Worm (Caenorhabditis elegans) whole organism, L4 larva: ENCODE data around the gene Y53C12A.8.

Experiments
- ces-1 ChIP-seq: fragments of 150-350 bp; sonication (generic microtip); optimal IDR thresholded peaks from 4 replicates; lab custom pipeline; 2014; ENCODE audit warnings: missing biosample characterization, missing genetic modification reagents, missing genetic modification characterization
- cey-2 ChIP-seq: sonication (generic microtip); optimal IDR thresholded peaks from 3 replicates; lab custom pipeline; 2017; ENCODE audit warnings: missing genetic modification characterization, mild to moderate bottlenecking, missing compliant biosample characterization, antibody characterized with exemption, borderline replicate concordance; ENCODE audit not compliant: insufficient read depth
- fos-1 ChIP-seq: fragments of 150-350 bp; optimal IDR thresholded peaks from 2 replicates; lab custom pipeline; 2014; ENCODE audit warnings: missing biosample characterization, missing genetic modification characterization
- hlh-30 ChIP-seq: sonication (generic microtip); optimal IDR thresholded peaks from 2 replicates; lab custom pipeline; 2017; ENCODE audit warnings: antibody characterized with exemption, mild to moderate bottlenecking, missing genetic modification characterization, missing compliant biosample characterization; ENCODE audit not compliant: insufficient read depth
- nhr-11 ChIP-seq: fragments of 150-350 bp; optimal IDR thresholded peaks from 2 replicates; lab custom pipeline; 2014; ENCODE audit warnings: missing biosample characterization, missing genetic modification characterization
- nhr-25 ChIP-seq: sonication (generic microtip); optimal IDR thresholded peaks from 2 replicates; lab custom pipeline; 2017; ENCODE audit warnings: missing genetic modification characterization, mild to moderate bottlenecking, missing compliant biosample characterization, antibody characterized with exemption, moderate library complexity, borderline replicate concordance; ENCODE audit not compliant: insufficient read depth
- nhr-28 ChIP-seq: fragments of 150-350 bp; optimal IDR thresholded peaks from 2 replicates; lab custom pipeline; 2014; ENCODE audit warnings: missing biosample characterization, missing genetic modification characterization
- skn-1 ChIP-seq: fragments of 150-350 bp; optimal IDR thresholded peaks from 2 replicates; lab custom pipeline; 2014; ENCODE audit warnings: missing biosample characterization, missing genetic modification characterization
- snpc-4 ChIP-seq: fragments of 150-350 bp; optimal IDR thresholded peaks from 2 replicates; lab custom pipeline; 2014; ENCODE audit warnings: missing biosample characterization, missing genetic modification characterization
- tag-97 ChIP-seq: fragments of 200-800 bp; sonication (Bioruptor generic); IDR thresholded peaks from 2 replicates; pipeline ENCODE4 v1.3.6; 2022; ENCODE audit warnings: missing genetic modification characterization, missing compliant biosample characterization
- unc-130 ChIP-seq: sonication (generic microtip); optimal IDR thresholded peaks from 2 replicates; lab custom pipeline; 2016; ENCODE audit warnings: missing genetic modification reagents, missing genetic modification characterization, missing compliant biosample characterization
- zfp-3 ChIP-seq: fragments of 200-800 bp; sonication (Bioruptor generic); conservative IDR thresholded peaks from 2 replicates; pipeline ENCODE4 v1.3.6; 2022; ENCODE audit warnings: missing genetic modification reagents, missing genetic modification characterization, missing compliant biosample characterization

- no peak for TF ChIP-seq snpc-4 (tag; lab: Kevin White, UChicago)
- no peak for TF ChIP-seq nhr-25
- no peak for TF ChIP-seq cey-2 (tag; lab: Kevin White, UChicago)
- no peak for TF ChIP-seq nhr-11 (tag; lab: Kevin White, UChicago)
- TF ChIP-seq skn-1 (tag; lab: Kevin White, UChicago), result no peak
- TF ChIP-seq zfp-3 (GFP tag; lab: Robert Waterston, UW), result 0 out of 2 replicates have a peak, but pooled peaks have one; percentile 25
- no peak for TF ChIP-seq ces-1 (GFP tag; lab: Kevin White, UChicago)
- peak; percentile 73 for TF ChIP-seq hlh-30 (tag; lab: Kevin White, UChicago)
- TF ChIP-seq fos-1 (tag; lab: Kevin White, UChicago), result no peak
- TF ChIP-seq tag-97 (GFP tag; lab: Robert Waterston, UW), result no peak
- no peak for TF ChIP-seq unc-130 (GFP tag; lab: Kevin White, UChicago)
- TF ChIP-seq nhr-28 (tag; lab: Kevin White, UChicago), result peak; percentile 62
Observed at ce11 chrII:9738820-9739219, 38.6 kb upstream of the Y53C12A.8 start.
